Worm (Caenorhabditis elegans) whole organism, L3 larva: ENCODE data around the gene ift-74.

Experiments
- ama-1 ChIP-seq: fragments of 150-350 bp; optimal IDR thresholded peaks from 2 replicates; lab custom pipeline; 2018
- elt-2 ChIP-seq: sonication (generic microtip); optimal IDR thresholded peaks from 2 replicates; lab custom pipeline; 2016; ENCODE audit warnings: missing genetic modification reagents, mild to moderate bottlenecking, missing genetic modification characterization, missing compliant biosample characterization
- fos-1 ChIP-seq: fragments of 150-350 bp; optimal IDR thresholded peaks from 2 replicates; lab custom pipeline; 2014; ENCODE audit warnings: missing biosample characterization, missing genetic modification characterization
- mml-1 ChIP-seq: fragments of 150-350 bp; sonication (generic microtip); optimal IDR thresholded peaks from 3 replicates; lab custom pipeline; 2014; ENCODE audit warnings: missing biosample characterization, missing genetic modification characterization
- nhr-11 ChIP-seq: fragments of 150-350 bp; optimal IDR thresholded peaks from 2 replicates; lab custom pipeline; 2014; ENCODE audit warnings: missing biosample characterization, missing genetic modification characterization
- nhr-43 ChIP-seq: sonication (generic microtip); optimal IDR thresholded peaks from 2 replicates; lab custom pipeline; 2016; ENCODE audit warnings: mild to moderate bottlenecking, missing genetic modification characterization, missing compliant biosample characterization; ENCODE audit not compliant: poor library complexity, severe bottlenecking
- nhr-77 ChIP-seq: fragments of 150-350 bp; optimal IDR thresholded peaks from 2 replicates; lab custom pipeline; 2014; ENCODE audit warnings: missing biosample characterization, missing genetic modification characterization

DNA sequence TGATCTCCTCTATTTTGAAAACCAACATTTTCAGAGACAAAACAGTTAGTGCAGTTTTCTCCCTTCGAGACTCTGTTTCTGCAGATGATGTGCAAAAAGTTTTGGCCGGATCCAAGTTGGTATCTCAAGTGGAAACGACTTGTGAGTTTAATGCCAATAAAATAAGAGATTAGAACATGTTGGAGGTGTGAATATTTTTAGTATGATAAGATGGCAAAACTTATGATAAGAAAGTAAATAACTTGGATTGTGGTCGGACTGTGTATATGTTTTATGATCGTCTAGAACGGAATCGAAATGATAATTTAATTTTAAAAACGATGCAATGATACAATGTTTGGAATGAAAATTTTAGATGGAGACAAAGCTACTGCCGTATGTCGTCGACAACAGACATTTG, 47.8 kb upstream of the ift-74 start:
- no peak for TF ChIP-seq nhr-11
- no peak for TF ChIP-seq mml-1 (tag; lab: Kevin White, UChicago)
- TF ChIP-seq nhr-77: no peak
- peak; percentile 54 for TF ChIP-seq elt-2
- no peak for TF ChIP-seq fos-1 (tag; lab: Kevin White, UChicago)
- TF ChIP-seq ama-1: no peak
- no peak for TF ChIP-seq nhr-43 (tag; lab: Kevin White, UChicago)
